Worm (Caenorhabditis elegans): ENCODE data around the gene R31.2.

ce11 chrV:11964723-11965122 lies 47.4 kb downstream of the R31.2 start, which contains the start of gene F58H1.7:
- TF ChIP-seq flt-1 (GFP tag; IDR thresholded peaks at IDR 0.05) (no peak), T22C8.4 (GFP tag; IDR thresholded peaks at IDR 0.05) (no peak)

All from whole organism, midembryonic.